Fruit fly (Drosophila melanogaster): ENCODE measurements around the gene AP-2sigma.

Gene AP-2sigma

dm6 chr3R:21296038-21296727, 26.3 kb upstream of the AP-2sigma start (continued):
- peak; percentile 38 for TF ChIP-seq CG8290 (GFP tag; optimal IDR thresholded peaks at IDR 0.05)
- peak; percentile 45 to 75 for TF ChIP-seq CG8290 (tag; optimal IDR thresholded peaks at IDR 0.05)
- TF ChIP-seq Hand (GFP tag; optimal IDR thresholded peaks at IDR 0.05): peak; percentile 90
- peak; percentile 68 for TF ChIP-seq CG30431 (GFP tag; optimal IDR thresholded peaks at IDR 0.05)
- no peak for TF ChIP-seq Mes4 (GFP tag; optimal IDR thresholded peaks at IDR 0.05)
- TF ChIP-seq CG10654 (GFP tag; optimal IDR thresholded peaks at IDR 0.05): peak; percentile 60
- no peak for TF ChIP-seq Doc3 (GFP tag; IDR thresholded peaks at IDR 0.05; ENCODE audit: partially characterized antibody)
- no peak for TF ChIP-seq disco-r (GFP tag; optimal IDR thresholded peaks at IDR 0.05)
- TF ChIP-seq wdn (GFP tag; IDR thresholded peaks at IDR 0.05): no peak
- TF ChIP-seq inv (GFP tag; IDR thresholded peaks at IDR 0.05; ENCODE audit: partially characterized antibody): no peak
- peak; percentile 40 for TF ChIP-seq CG7928 (GFP tag; optimal IDR thresholded peaks at IDR 0.05)
- TF ChIP-seq sens-2 (GFP tag; IDR thresholded peaks at IDR 0.05): no peak
- TF ChIP-seq slou (GFP tag; optimal IDR thresholded peaks at IDR 0.05): peak; percentile 14
- peak; percentile 88 for TF ChIP-seq gro (GFP tag; optimal IDR thresholded peaks at IDR 0.05)
- peak; percentile 81 for TF ChIP-seq Usf (GFP tag; optimal IDR thresholded peaks at IDR 0.05)
- TF ChIP-seq D19B (GFP tag; optimal IDR thresholded peaks at IDR 0.05): peak; percentile 75
- TF ChIP-seq Dip3 (GFP tag; optimal IDR thresholded peaks at IDR 0.05): peak; percentile 75
- TF ChIP-seq Fer2 (tag; optimal IDR thresholded peaks at IDR 0.05): peak; percentile 71
- peak; percentile 93 for TF ChIP-seq lab (GFP tag; optimal IDR thresholded peaks at IDR 0.05)
- peak; percentile 24 for TF ChIP-seq luna (GFP tag; optimal IDR thresholded peaks at IDR 0.05)
- peak; percentile 86 for TF ChIP-seq CG12155 (GFP tag; optimal IDR thresholded peaks at IDR 0.05)
- peak; percentile 59; the same call in 1 of the 3 replicates for TF ChIP-seq CG11093 (GFP tag; IDR thresholded peaks at IDR 0.05)
- TF ChIP-seq Sry-δ (GFP tag; optimal IDR thresholded peaks at IDR 0.05): peak; percentile 36
- TF ChIP-seq ase (GFP tag; IDR thresholded peaks at IDR 0.05): no peak
- TF ChIP-seq HLH3B (GFP tag; IDR thresholded peaks at IDR 0.05): no peak
- no peak for TF ChIP-seq CG17612 (GFP tag; IDR thresholded peaks at IDR 0.05)
- TF ChIP-seq cato (GFP tag; optimal IDR thresholded peaks at IDR 0.05; ENCODE audit: borderline replicate concordance): peak; percentile 78
- peak; percentile 85 for TF ChIP-seq tio (GFP tag; optimal IDR thresholded peaks at IDR 0.05)
- TF ChIP-seq Sox102F (GFP tag; optimal IDR thresholded peaks at IDR 0.05): peak; percentile 79
- peak; percentile 78 for TF ChIP-seq Nf-YB (GFP tag; optimal IDR thresholded peaks at IDR 0.05)
- TF ChIP-seq CG6791 (GFP tag; IDR thresholded peaks at IDR 0.05; ENCODE audit: partially characterized antibody): no peak
- peak; percentile 33 for TF ChIP-seq btn (GFP tag; optimal IDR thresholded peaks at IDR 0.05)
- TF ChIP-seq Sin3A (optimal IDR thresholded peaks at IDR 0.05): no peak
- TF ChIP-seq jumu (GFP tag; optimal IDR thresholded peaks at IDR 0.05): no peak
- no peak for TF ChIP-seq Lim3 (GFP tag; IDR thresholded peaks at IDR 0.05)
- peak; percentile 34 for TF ChIP-seq ac (GFP tag; optimal IDR thresholded peaks at IDR 0.05)
- TF ChIP-seq mirr (GFP tag; optimal IDR thresholded peaks at IDR 0.05): peak; percentile 73
- TF ChIP-seq peb (GFP tag; IDR thresholded peaks at IDR 0.05): no peak
- peak; percentile 87 for TF ChIP-seq CG6813 (GFP tag; optimal IDR thresholded peaks at IDR 0.05)
- peak; percentile 89 for TF ChIP-seq CG18619 (GFP tag; optimal IDR thresholded peaks at IDR 0.05)
- no peak for TF ChIP-seq H2.0 (GFP tag; IDR thresholded peaks at IDR 0.05)
- peak; percentile 71 for TF ChIP-seq CG10274 (GFP tag; optimal IDR thresholded peaks at IDR 0.05)
- no peak for TF ChIP-seq seq (GFP tag; IDR thresholded peaks at IDR 0.05)
- TF ChIP-seq CG3065 (GFP tag; optimal IDR thresholded peaks at IDR 0.05): peak; percentile 44
- TF ChIP-seq CG17359 (tag; optimal IDR thresholded peaks at IDR 0.05): peak; percentile 57
- peak; percentile 85 for TF ChIP-seq bcd (GFP tag; optimal IDR thresholded peaks at IDR 0.05)
- TF ChIP-seq CG34376 (GFP tag; optimal IDR thresholded peaks at IDR 0.05): peak; percentile 96
- TF ChIP-seq Poxn (GFP tag; IDR thresholded peaks at IDR 0.05): no peak
- no peak for TF ChIP-seq Optix (GFP tag; IDR thresholded peaks at IDR 0.05)
- peak; percentile 67 for TF ChIP-seq CG1647 (GFP tag; optimal IDR thresholded peaks at IDR 0.05)
- TF ChIP-seq her (GFP tag; optimal IDR thresholded peaks at IDR 0.05): peak; percentile 58
